Worm (Caenorhabditis elegans) whole organism, early embryonic: ENCODE results near the gene aqp-1.

Source experiments
- B0310.2 ChIP-seq: sonication (generic microtip); optimal IDR thresholded peaks from 2 replicates; lab custom pipeline; 2016; ENCODE audit warnings: mild to moderate bottlenecking, missing genetic modification characterization, missing compliant biosample characterization
- F13C5.2 ChIP-seq: sonication (generic microtip); optimal IDR thresholded peaks from 2 replicates; lab custom pipeline; 2017; ENCODE audit warnings: mild to moderate bottlenecking, missing genetic modification characterization, inconsistent platforms, missing compliant biosample characterization
- aly-1 ChIP-seq: sonication (generic microtip); optimal IDR thresholded peaks from 2 replicates; lab custom pipeline; 2016; ENCODE audit warnings: missing genetic modification characterization, missing compliant biosample characterization
- ama-1 ChIP-seq: fragments of 150-350 bp; optimal IDR thresholded peaks from 2 replicates; lab custom pipeline; 2014
- ceh-13 ChIP-seq: fragments of 200-800 bp; sonication (Bioruptor generic); optimal IDR thresholded peaks from 2 replicates; lab custom pipeline; 2018; ENCODE audit warnings: mild to moderate bottlenecking, missing genetic modification characterization, missing compliant biosample characterization
- ceh-36 ChIP-seq: sonication (generic microtip); optimal IDR thresholded peaks from 2 replicates; lab custom pipeline; 2016; ENCODE audit warnings: missing genetic modification characterization, inconsistent platforms, missing compliant biosample characterization
- ets-7 ChIP-seq: sonication (generic microtip); optimal IDR thresholded peaks from 2 replicates; lab custom pipeline; 2016; ENCODE audit warnings: missing genotype, missing genetic modification characterization, missing compliant biosample characterization
- flt-1 ChIP-seq: fragments of 200-800 bp; sonication (Bioruptor generic); IDR thresholded peaks from 2 replicates; pipeline ENCODE4 v1.3.6; 2022; ENCODE audit warnings: missing genetic modification characterization, missing compliant biosample characterization
- hmbx-1 ChIP-seq: sonication (generic microtip); optimal IDR thresholded peaks from 2 replicates; lab custom pipeline; 2016; ENCODE audit warnings: mild to moderate bottlenecking, missing genetic modification characterization, missing compliant biosample characterization
- hmg-4 ChIP-seq: fragments of 200-800 bp; sonication (Bioruptor generic); optimal IDR thresholded peaks from 2 replicates; lab custom pipeline; 2018; ENCODE audit warnings: mild to moderate bottlenecking, missing genetic modification characterization, missing compliant biosample characterization
- hnd-1 ChIP-seq: sonication (generic microtip); optimal IDR thresholded peaks from 2 replicates; lab custom pipeline; 2016; ENCODE audit warnings: missing genetic modification characterization, missing compliant biosample characterization
- pes-1 ChIP-seq: fragments of 200-800 bp; sonication (Bioruptor generic); IDR thresholded peaks from 2 replicates; pipeline ENCODE4 v1.3.6; 2022; ENCODE audit warnings: missing genetic modification reagents, missing genetic modification characterization, missing compliant biosample characterization
- scrt-1 ChIP-seq: fragments of 200-800 bp; sonication (Bioruptor generic); IDR thresholded peaks from 2 replicates; pipeline ENCODE4 v1.3.6; 2022; ENCODE audit warnings: missing genetic modification characterization, missing compliant biosample characterization
- sea-1 ChIP-seq: fragments of 200-800 bp; sonication (Bioruptor generic); conservative IDR thresholded peaks from 2 replicates; pipeline ENCODE4 v1.3.6; 2022; ENCODE audit warnings: missing genetic modification characterization, missing compliant biosample characterization
- tbx-11 ChIP-seq: fragments of 200-800 bp; sonication (Bioruptor generic); IDR thresholded peaks from 2 replicates; pipeline ENCODE4 v1.3.6; 2022; ENCODE audit warnings: missing genetic modification characterization, missing compliant biosample characterization
- tbx-37 ChIP-seq: fragments of 200-800 bp; sonication (Bioruptor generic); conservative IDR thresholded peaks from 2 replicates; pipeline ENCODE4 v1.3.6; 2022; ENCODE audit warnings: missing genetic modification reagents, missing genetic modification characterization, missing compliant biosample characterization
- tra-4 ChIP-seq: sonication (generic microtip); optimal IDR thresholded peaks from 2 replicates; lab custom pipeline; 2017; ENCODE audit warnings: missing genetic modification characterization, missing compliant biosample characterization

The aqp-1 gene

ce11 chrII:7245576-7245975 is 7.4 kb upstream of the aqp-1 start, which contains the start of gene skpo-3:
Gene skpo-3 (plus strand): TSS chrII:7245876.
- TF ChIP-seq ceh-13 (GFP tag; lab: Kevin White, UChicago) (no peak), aly-1 (tag; lab: Kevin White, UChicago) (no peak), F13C5.2 (no peak), ets-7 (no peak), tbx-11 (GFP tag; lab: Robert Waterston, UW) (no peak), tbx-37 (GFP tag; lab: Robert Waterston, UW) (no peak), sea-1 (no peak), hnd-1 (tag; lab: Kevin White, UChicago) (no peak)

- TF ChIP-seq pes-1, result no peak
- no peak for TF ChIP-seq scrt-1 (GFP tag; lab: Robert Waterston, UW)
- TF ChIP-seq ama-1 (lab: Kevin White, UChicago), result no peak
- TF ChIP-seq hnd-1 (tag; lab: Kevin White, UChicago), result no peak
- no peak for TF ChIP-seq ets-7
- no peak for TF ChIP-seq tbx-37 (GFP tag; lab: Robert Waterston, UW)
- TF ChIP-seq hmg-4 (GFP tag; lab: Kevin White, UChicago), result no peak
- TF ChIP-seq aly-1 (tag; lab: Kevin White, UChicago), result no peak
- TF ChIP-seq F13C5.2, result no peak
- no peak for TF ChIP-seq sea-1
- TF ChIP-seq B0310.2 (tag; lab: Kevin White, UChicago), result no peak
- no peak for TF ChIP-seq tbx-11 (GFP tag; lab: Robert Waterston, UW)
These were observed 4.6 kb upstream of the aqp-1 start for ce11 chrII:7242754-7243153.

ce11 chrII:7239705-7240104 is 1.6 kb upstream of the aqp-1 start:
- no peak for TF ChIP-seq hnd-1 (tag; lab: Kevin White, UChicago)

- TF ChIP-seq flt-1 (GFP tag; lab: Robert Waterston, UW) (no peak), aly-1 (tag; lab: Kevin White, UChicago) (no peak), sea-1 (no peak), hmg-4 (GFP tag; lab: Kevin White, UChicago) (no peak), hmbx-1 (no peak), tbx-11 (GFP tag; lab: Robert Waterston, UW) (no peak), ets-7 (no peak), tbx-37 (GFP tag; lab: Robert Waterston, UW) (no peak), B0310.2 (tag; lab: Kevin White, UChicago) (no peak), ceh-36 (tag; lab: Kevin White, UChicago) (no peak), ceh-13 (GFP tag; lab: Kevin White, UChicago) (no peak), tra-4 (tag; lab: Kevin White, UChicago) (no peak), F13C5.2 (no peak), ama-1 (lab: Kevin White, UChicago) (no peak), hnd-1 (tag; lab: Kevin White, UChicago) (no peak)
These were observed 642 bp upstream of the aqp-1 start for ce11 chrII:7238791-7239190.

- TF ChIP-seq ceh-13 (GFP tag; lab: Kevin White, UChicago), result no peak
- TF ChIP-seq tbx-37 (GFP tag; lab: Robert Waterston, UW), result no peak
- TF ChIP-seq B0310.2 (tag; lab: Kevin White, UChicago), result no peak
- TF ChIP-seq flt-1 (GFP tag; lab: Robert Waterston, UW), result no peak
- no peak for TF ChIP-seq F13C5.2
- no peak for TF ChIP-seq ceh-36 (tag; lab: Kevin White, UChicago)
- no peak for TF ChIP-seq aly-1 (tag; lab: Kevin White, UChicago)
- no peak for TF ChIP-seq hmbx-1
- TF ChIP-seq tbx-11 (GFP tag; lab: Robert Waterston, UW), result no peak
- no peak for TF ChIP-seq sea-1
- no peak for TF ChIP-seq tra-4 (tag; lab: Kevin White, UChicago)
- no peak for TF ChIP-seq hnd-1 (tag; lab: Kevin White, UChicago)
- TF ChIP-seq ets-7, result no peak
- no peak for TF ChIP-seq ama-1 (lab: Kevin White, UChicago)
- TF ChIP-seq hmg-4 (GFP tag; lab: Kevin White, UChicago), result no peak
- TF ChIP-seq pes-1, result no peak
- TF ChIP-seq scrt-1 (GFP tag; lab: Robert Waterston, UW), result no peak
These were observed 1.2 kb downstream of the aqp-1 start for ce11 chrII:7236937-7237336.

- TF ChIP-seq hnd-1 (tag; lab: Kevin White, UChicago), result no peak
- TF ChIP-seq aly-1 (tag; lab: Kevin White, UChicago), result no peak
- no peak for TF ChIP-seq tbx-37 (GFP tag; lab: Robert Waterston, UW)
- TF ChIP-seq pes-1, result no peak
- TF ChIP-seq ceh-13 (GFP tag; lab: Kevin White, UChicago), result no peak
- TF ChIP-seq hmg-4 (GFP tag; lab: Kevin White, UChicago), result no peak
- no peak for TF ChIP-seq sea-1
- TF ChIP-seq F13C5.2, result no peak
- TF ChIP-seq flt-1 (GFP tag; lab: Robert Waterston, UW), result no peak
- TF ChIP-seq tbx-11 (GFP tag; lab: Robert Waterston, UW), result no peak
- no peak for TF ChIP-seq hmbx-1
- no peak for TF ChIP-seq tra-4 (tag; lab: Kevin White, UChicago)
- TF ChIP-seq ceh-36 (tag; lab: Kevin White, UChicago), result no peak
- no peak for TF ChIP-seq ets-7
- no peak for TF ChIP-seq ama-1 (lab: Kevin White, UChicago)
- no peak for TF ChIP-seq scrt-1 (GFP tag; lab: Robert Waterston, UW)
These were observed 4.9 kb downstream of the aqp-1 start for ce11 chrII:7233274-7233673.

ce11 chrII:7232517-7232916 is 5.6 kb downstream of the aqp-1 start, which contains the start of gene ctsa-3.1:
Gene ctsa-3.1 (plus strand): TSS chrII:7232853.
- TF ChIP-seq aly-1 (tag; lab: Kevin White, UChicago) (no peak), tbx-11 (GFP tag; lab: Robert Waterston, UW) (no peak), B0310.2 (tag; lab: Kevin White, UChicago) (no peak), flt-1 (GFP tag; lab: Robert Waterston, UW) (no peak), ceh-13 (GFP tag; lab: Kevin White, UChicago) (no peak), tra-4 (tag; lab: Kevin White, UChicago) (no peak), ama-1 (lab: Kevin White, UChicago) (no peak), hmbx-1 (no peak), hmg-4 (GFP tag; lab: Kevin White, UChicago) (no peak), hnd-1 (tag; lab: Kevin White, UChicago) (no peak), tbx-37 (GFP tag; lab: Robert Waterston, UW) (no peak), sea-1 (no peak)
